Worm (Caenorhabditis elegans) whole organism, midembryonic: ENCODE data around the gene K02F3.2.

Source experiments
- T22C8.4 ChIP-seq: fragments of 200-800 bp; sonication (Bioruptor generic); IDR thresholded peaks from 2 replicates; pipeline ENCODE4 v1.3.6; 2022; ENCODE audit warnings: missing genetic modification characterization, missing compliant biosample characterization
- cog-1 ChIP-seq: sonication (generic microtip); optimal IDR thresholded peaks from 2 replicates; lab custom pipeline; 2016; ENCODE audit warnings: missing genetic modification characterization, missing compliant biosample characterization
- flt-1 ChIP-seq: fragments of 200-800 bp; sonication (Bioruptor generic); IDR thresholded peaks from 2 replicates; pipeline ENCODE4 v1.3.6; 2022; ENCODE audit warnings: missing genetic modification characterization, missing compliant biosample characterization
- med-1 ChIP-seq: sonication (generic microtip); optimal IDR thresholded peaks from 2 replicates; lab custom pipeline; 2017; ENCODE audit warnings: missing genetic modification characterization, mild to moderate bottlenecking, missing compliant biosample characterization, antibody characterized with exemption, missing genetic modification reagents; ENCODE audit not compliant: insufficient read depth
- tab-1 ChIP-seq: fragments of 200-800 bp; sonication (Bioruptor generic); IDR thresholded peaks from 2 replicates; pipeline ENCODE4 v1.3.6; 2022; ENCODE audit warnings: missing genetic modification characterization, missing compliant biosample characterization

DNA sequence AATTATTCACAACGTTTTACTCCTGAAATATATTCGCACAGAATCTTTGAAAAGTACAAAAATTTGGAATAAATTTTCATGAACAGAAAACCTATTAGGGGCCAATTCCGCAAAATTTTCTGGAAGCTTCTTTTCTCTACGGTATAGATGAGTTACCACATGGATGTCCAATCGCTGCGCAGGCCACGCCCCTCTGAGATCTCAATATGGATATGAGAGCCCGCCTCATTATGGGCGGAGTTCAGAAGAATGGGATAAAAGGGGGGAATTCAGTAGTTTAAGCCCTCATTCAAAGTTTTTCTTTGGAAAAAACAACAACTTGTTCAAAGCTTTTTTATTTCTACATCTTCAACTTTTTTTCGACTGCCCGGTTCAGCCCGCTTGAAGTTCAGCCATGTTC, 34.1 kb upstream of the K02F3.2 start, which contains the start of gene daf-7:
- TF ChIP-seq flt-1 (GFP tag; lab: Robert Waterston, UW) (no peak), cog-1 (tag; lab: Kevin White, UChicago) (no peak), T22C8.4 (GFP tag; lab: Robert Waterston, UW) (no peak), tab-1 (GFP tag; lab: Robert Waterston, UW) (no peak), med-1 (GFP tag; lab: Kevin White, UChicago) (no peak)
